Worm (Caenorhabditis elegans) whole organism, early embryonic: ENCODE measurements around the gene ZK622.5.

ENCODE experiments used
- B0310.2 ChIP-seq: sonication (generic microtip); optimal IDR thresholded peaks from 2 replicates; lab custom pipeline; 2016; ENCODE audit warnings: mild to moderate bottlenecking, missing genetic modification characterization, missing compliant biosample characterization
- F13C5.2 ChIP-seq: sonication (generic microtip); optimal IDR thresholded peaks from 2 replicates; lab custom pipeline; 2017; ENCODE audit warnings: mild to moderate bottlenecking, missing genetic modification characterization, inconsistent platforms, missing compliant biosample characterization
- aly-1 ChIP-seq: sonication (generic microtip); optimal IDR thresholded peaks from 2 replicates; lab custom pipeline; 2016; ENCODE audit warnings: missing genetic modification characterization, missing compliant biosample characterization
- ama-1 ChIP-seq: fragments of 150-350 bp; optimal IDR thresholded peaks from 2 replicates; lab custom pipeline; 2014
- ceh-13 ChIP-seq: fragments of 200-800 bp; sonication (Bioruptor generic); optimal IDR thresholded peaks from 2 replicates; lab custom pipeline; 2018; ENCODE audit warnings: mild to moderate bottlenecking, missing genetic modification characterization, missing compliant biosample characterization
- ceh-36 ChIP-seq: sonication (generic microtip); optimal IDR thresholded peaks from 2 replicates; lab custom pipeline; 2016; ENCODE audit warnings: missing genetic modification characterization, inconsistent platforms, missing compliant biosample characterization
- ets-7 ChIP-seq: sonication (generic microtip); optimal IDR thresholded peaks from 2 replicates; lab custom pipeline; 2016; ENCODE audit warnings: missing genotype, missing genetic modification characterization, missing compliant biosample characterization
- flt-1 ChIP-seq: fragments of 200-800 bp; sonication (Bioruptor generic); IDR thresholded peaks from 2 replicates; pipeline ENCODE4 v1.3.6; 2022; ENCODE audit warnings: missing genetic modification characterization, missing compliant biosample characterization
- hmbx-1 ChIP-seq: sonication (generic microtip); optimal IDR thresholded peaks from 2 replicates; lab custom pipeline; 2016; ENCODE audit warnings: mild to moderate bottlenecking, missing genetic modification characterization, missing compliant biosample characterization
- hmg-4 ChIP-seq: fragments of 200-800 bp; sonication (Bioruptor generic); optimal IDR thresholded peaks from 2 replicates; lab custom pipeline; 2018; ENCODE audit warnings: mild to moderate bottlenecking, missing genetic modification characterization, missing compliant biosample characterization
- hnd-1 ChIP-seq: sonication (generic microtip); optimal IDR thresholded peaks from 2 replicates; lab custom pipeline; 2016; ENCODE audit warnings: missing genetic modification characterization, missing compliant biosample characterization
- pes-1 ChIP-seq: fragments of 200-800 bp; sonication (Bioruptor generic); IDR thresholded peaks from 2 replicates; pipeline ENCODE4 v1.3.6; 2022; ENCODE audit warnings: missing genetic modification reagents, missing genetic modification characterization, missing compliant biosample characterization
- scrt-1 ChIP-seq: fragments of 200-800 bp; sonication (Bioruptor generic); IDR thresholded peaks from 2 replicates; pipeline ENCODE4 v1.3.6; 2022; ENCODE audit warnings: missing genetic modification characterization, missing compliant biosample characterization
- sea-1 ChIP-seq: fragments of 200-800 bp; sonication (Bioruptor generic); conservative IDR thresholded peaks from 2 replicates; pipeline ENCODE4 v1.3.6; 2022; ENCODE audit warnings: missing genetic modification characterization, missing compliant biosample characterization
- tbx-11 ChIP-seq: fragments of 200-800 bp; sonication (Bioruptor generic); IDR thresholded peaks from 2 replicates; pipeline ENCODE4 v1.3.6; 2022; ENCODE audit warnings: missing genetic modification characterization, missing compliant biosample characterization
- tbx-37 ChIP-seq: fragments of 200-800 bp; sonication (Bioruptor generic); conservative IDR thresholded peaks from 2 replicates; pipeline ENCODE4 v1.3.6; 2022; ENCODE audit warnings: missing genetic modification reagents, missing genetic modification characterization, missing compliant biosample characterization
- tra-4 ChIP-seq: sonication (generic microtip); optimal IDR thresholded peaks from 2 replicates; lab custom pipeline; 2017; ENCODE audit warnings: missing genetic modification characterization, missing compliant biosample characterization

Gene ZK622.5

ce11 chrII:5292226-5292752, 3.0 kb downstream of the ZK622.5 start, which contains the start of gene ZK622.4:
Gene ZK622.4, plus strand, starts transcription at chrII:5292702.
- peak; percentile 86 for TF ChIP-seq aly-1
- peak; percentile 73 for TF ChIP-seq hmbx-1 (tag; lab: Kevin White, UChicago)
- peak; percentile 88 for TF ChIP-seq tbx-11 (GFP tag; lab: Robert Waterston, UW)
- TF ChIP-seq hnd-1: peak; percentile 81
- peak; percentile 88 for TF ChIP-seq ceh-13
- peak; percentile 91 for TF ChIP-seq sea-1
- peak; percentile 93 for TF ChIP-seq flt-1 (GFP tag; lab: Robert Waterston, UW)
- TF ChIP-seq tra-4 (tag; lab: Kevin White, UChicago): peak; percentile 75
- TF ChIP-seq ets-7: peak; percentile 72
- TF ChIP-seq F13C5.2 (tag; lab: Kevin White, UChicago): peak; percentile 91
- TF ChIP-seq B0310.2: peak; percentile 75
- peak; percentile 94 for TF ChIP-seq pes-1
- TF ChIP-seq tbx-37: peak; percentile 81
- peak; percentile 82 for TF ChIP-seq ceh-36 (tag; lab: Kevin White, UChicago)
- peak; percentile 95 for TF ChIP-seq hmg-4
- TF ChIP-seq ama-1 (lab: Kevin White, UChicago): no peak
- peak; percentile 90 for TF ChIP-seq scrt-1 (GFP tag; lab: Robert Waterston, UW)

- peak; percentile 19 for TF ChIP-seq hnd-1
- TF ChIP-seq ama-1 (lab: Kevin White, UChicago): no peak
- TF ChIP-seq hmbx-1 (tag; lab: Kevin White, UChicago): peak; percentile 37
- peak; percentile 72; the same call in 1 of the 2 replicates for TF ChIP-seq tbx-11 (GFP tag; lab: Robert Waterston, UW)
- TF ChIP-seq tra-4 (tag; lab: Kevin White, UChicago): peak; percentile 36
- peak; percentile 13 for TF ChIP-seq B0310.2
- TF ChIP-seq F13C5.2 (tag; lab: Kevin White, UChicago): no peak
- TF ChIP-seq ceh-36 (tag; lab: Kevin White, UChicago): peak; percentile 59
- peak; percentile 76; the same call in 1 of the 2 replicates for TF ChIP-seq scrt-1 (GFP tag; lab: Robert Waterston, UW)
- TF ChIP-seq ceh-13: peak; percentile 37
- TF ChIP-seq aly-1: peak; percentile 26
- peak; percentile 77; the same call in 1 of the 2 replicates for TF ChIP-seq flt-1 (GFP tag; lab: Robert Waterston, UW)
- peak; percentile 85 for TF ChIP-seq pes-1
- peak; percentile 53 for TF ChIP-seq tbx-37
- TF ChIP-seq sea-1: peak; percentile 71
- no peak for TF ChIP-seq ets-7
- TF ChIP-seq hmg-4: peak; percentile 71
Measured at ce11 chrII:5293287-5293850, 4.1 kb downstream of the ZK622.5 start, which contains the start of gene ZK622.1. Gene ZK622.1, plus strand, starts transcription at chrII:5293800.

- TF ChIP-seq tra-4 (tag; lab: Kevin White, UChicago) (no peak), pes-1 (no peak), ets-7 (no peak), B0310.2 (no peak), hnd-1 (no peak), hmg-4 (no peak), flt-1 (GFP tag; lab: Robert Waterston, UW) (no peak), ceh-36 (tag; lab: Kevin White, UChicago) (no peak), scrt-1 (GFP tag; lab: Robert Waterston, UW) (no peak), aly-1 (no peak), sea-1 (no peak), hmbx-1 (tag; lab: Kevin White, UChicago) (no peak), tbx-11 (GFP tag; lab: Robert Waterston, UW) (no peak)
Measured at ce11 chrII:5297718-5298117, 8.5 kb downstream of the ZK622.5 start.

- TF ChIP-seq ceh-13 (no peak), ama-1 (lab: Kevin White, UChicago) (no peak), hmbx-1 (tag; lab: Kevin White, UChicago) (no peak), ceh-36 (tag; lab: Kevin White, UChicago) (no peak), tbx-11 (GFP tag; lab: Robert Waterston, UW) (no peak), aly-1 (no peak), ets-7 (no peak), F13C5.2 (tag; lab: Kevin White, UChicago) (no peak), hnd-1 (no peak), pes-1 (no peak), sea-1 (no peak)
Measured at ce11 chrII:5301810-5302209, 12.6 kb downstream of the ZK622.5 start.

ce11 chrII:5305121-5305520, 15.9 kb downstream of the ZK622.5 start:
- TF ChIP-seq ets-7: no peak

- no peak for TF ChIP-seq F13C5.2 (tag; lab: Kevin White, UChicago)
- TF ChIP-seq ceh-36 (tag; lab: Kevin White, UChicago): no peak
- no peak for TF ChIP-seq aly-1
- TF ChIP-seq B0310.2: no peak
- TF ChIP-seq hmg-4: no peak
- TF ChIP-seq hmbx-1 (tag; lab: Kevin White, UChicago): no peak
- TF ChIP-seq hnd-1: no peak
- TF ChIP-seq scrt-1 (GFP tag; lab: Robert Waterston, UW): no peak
- TF ChIP-seq tbx-37: no peak
- no peak for TF ChIP-seq ets-7
Measured at ce11 chrII:5306197-5306596, 17.0 kb downstream of the ZK622.5 start.

ce11 chrII:5307203-5307602, 18.0 kb downstream of the ZK622.5 start:
- no peak for TF ChIP-seq hmg-4
- TF ChIP-seq flt-1 (GFP tag; lab: Robert Waterston, UW): no peak
- no peak for TF ChIP-seq ceh-36 (tag; lab: Kevin White, UChicago)
- no peak for TF ChIP-seq hmbx-1 (tag; lab: Kevin White, UChicago)
- no peak for TF ChIP-seq tbx-37

- TF ChIP-seq ceh-36 (tag; lab: Kevin White, UChicago) (no peak), pes-1 (no peak), ama-1 (lab: Kevin White, UChicago) (no peak), tbx-11 (GFP tag; lab: Robert Waterston, UW) (no peak), ceh-13 (no peak), B0310.2 (no peak), F13C5.2 (tag; lab: Kevin White, UChicago) (no peak), scrt-1 (GFP tag; lab: Robert Waterston, UW) (no peak), hnd-1 (no peak), tbx-37 (no peak), aly-1 (no peak), sea-1 (no peak), flt-1 (GFP tag; lab: Robert Waterston, UW) (no peak)
Measured at ce11 chrII:5308961-5309360, 19.7 kb downstream of the ZK622.5 start.
